Fruit fly (Drosophila melanogaster): Measurements from ENCODE around the gene CG32572.

CG32572 gene

dm6 chrX:16701941-16702340, 19.0 kb upstream of the CG32572 start, which contains the start of gene sphe:
TSS of gene sphe (minus strand) at chrX:16701972.
- peak; percentile 9 for TF ChIP-seq sug (tag; optimal IDR thresholded peaks at IDR 0.05)
- no peak for TF ChIP-seq maf-S (GFP tag; optimal IDR thresholded peaks at IDR 0.05)
- TF ChIP-seq GATAe (GFP tag; conservative IDR thresholded peaks at IDR 0.05), result peak; percentile 46
- peak; percentile 61 for TF ChIP-seq exex (tag; optimal IDR thresholded peaks at IDR 0.05)
- TF ChIP-seq grn (GFP tag; optimal IDR thresholded peaks at IDR 0.05), result peak; percentile 35

DNA sequence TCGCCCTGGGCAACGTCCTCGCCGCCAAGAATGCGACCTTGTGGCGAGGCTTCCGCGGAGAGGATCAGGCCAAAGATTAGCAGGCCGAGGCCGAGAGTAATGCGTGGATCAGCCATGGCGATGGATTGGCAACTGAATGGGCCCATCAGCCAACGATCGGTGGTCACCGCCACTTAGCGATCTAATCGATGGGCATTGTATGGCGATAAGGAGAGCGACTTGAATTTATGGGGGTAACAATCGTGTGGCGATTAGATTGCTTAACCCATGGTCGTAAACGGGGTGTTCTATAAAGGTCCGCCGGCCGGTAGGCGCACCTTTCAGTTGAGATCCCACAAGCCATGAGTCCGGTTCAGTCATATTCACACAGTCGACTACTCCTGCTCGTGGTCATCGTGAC, 17.2 kb upstream of the CG32572 start, which contains the start of the genes CG9673 and CG4653:
Gene CG9673, minus strand, starts transcription at position 138 of the 400 bp plus-strand sequence.
Gene CG4653, plus strand, starts transcription at position 335 of the 400 bp plus-strand sequence.
- TF ChIP-seq CG31441 (GFP tag; IDR thresholded peaks at IDR 0.05) (no peak), GATAe (GFP tag; conservative IDR thresholded peaks at IDR 0.05) (peak; percentile 64), cato (GFP tag; optimal IDR thresholded peaks at IDR 0.05; ENCODE audit: borderline replicate concordance) (no peak), tx (GFP tag; optimal IDR thresholded peaks at IDR 0.05) (no peak), CG4282 (GFP tag; optimal IDR thresholded peaks at IDR 0.05) (no peak), CG12299 (tag; optimal IDR thresholded peaks at IDR 0.05) (no peak), emc (GFP tag; optimal IDR thresholded peaks at IDR 0.05) (no peak), Med (GFP tag) (peak; percentile 6), ken (GFP tag; IDR thresholded peaks at IDR 0.05) (no peak), TFAM (GFP tag; optimal IDR thresholded peaks at IDR 0.05) (no peak), exex (tag; optimal IDR thresholded peaks at IDR 0.05) (peak; percentile 68), Sry-β (GFP tag; optimal IDR thresholded peaks at IDR 0.05) (no peak), sug (tag; optimal IDR thresholded peaks at IDR 0.05) (peak; percentile 51), mirr (GFP tag; optimal IDR thresholded peaks at IDR 0.05) (peak; percentile 5), CG4820 (GFP tag; optimal IDR thresholded peaks at IDR 0.05) (no peak), CG30020 (tag; optimal IDR thresholded peaks at IDR 0.05) (no peak), gsb-n (tag; optimal IDR thresholded peaks at IDR 0.05) (no peak), CG14441 (GFP tag; IDR thresholded peaks at IDR 0.05) (no peak), dan (GFP tag; IDR thresholded peaks at IDR 0.05) (no peak), Hr3 (GFP tag; optimal IDR thresholded peaks at IDR 0.05) (no peak), Awh (GFP tag; IDR thresholded peaks at IDR 0.05) (no peak), CG10543 (GFP tag; optimal IDR thresholded peaks at IDR 0.05) (peak; percentile 12), cwo (GFP tag; optimal IDR thresholded peaks at IDR 0.05) (peak; percentile 62), Rfx (GFP tag; IDR thresholded peaks at IDR 0.05) (no peak), z (GFP tag; IDR thresholded peaks at IDR 0.05) (no peak), ssp (GFP tag; IDR thresholded peaks at IDR 0.05) (no peak), onecut (GFP tag; IDR thresholded peaks at IDR 0.05) (no peak), CG4328 (GFP tag; optimal IDR thresholded peaks at IDR 0.05) (no peak), grn (GFP tag; optimal IDR thresholded peaks at IDR 0.05) (peak; percentile 50), Bteb2 (GFP tag; optimal IDR thresholded peaks at IDR 0.05) (no peak), CG2875 (GFP tag; optimal IDR thresholded peaks at IDR 0.05) (no peak), CG15696 (tag; optimal IDR thresholded peaks at IDR 0.05) (no peak), Opbp (GFP tag; IDR thresholded peaks at IDR 0.05; ENCODE audit: partially characterized antibody) (no peak), fd96Cb (tag; optimal IDR thresholded peaks at IDR 0.05) (no peak), tin (GFP tag; optimal IDR thresholded peaks at IDR 0.05) (no peak), ham (GFP tag; IDR thresholded peaks at IDR 0.05) (no peak), CG33557 (GFP tag; optimal IDR thresholded peaks at IDR 0.05) (no peak), CG6813 (GFP tag; optimal IDR thresholded peaks at IDR 0.05) (peak; percentile 4)

dm6 chrX:16706774-16707173, 14.2 kb upstream of the CG32572 start, which contains the start of gene CG9672:
TSS of gene CG9672 (minus strand) at chrX:16706874.
- TF ChIP-seq sug (tag; optimal IDR thresholded peaks at IDR 0.05) (peak; percentile 80), GATAe (GFP tag; conservative IDR thresholded peaks at IDR 0.05) (peak; percentile 39; the same call in 1 of the 2 replicates), her (GFP tag; optimal IDR thresholded peaks at IDR 0.05) (no peak), grn (GFP tag; optimal IDR thresholded peaks at IDR 0.05) (peak; percentile 57)
